Fruit fly (Drosophila melanogaster): Measurements from ENCODE around the gene CG10602.

- TF ChIP-seq CG8478 (optimal IDR thresholded peaks at IDR 0.05) (no peak), CTCF (optimal IDR thresholded peaks at IDR 0.05) (no peak)
Observed at dm6 chr2L:18822805-18823204, 36.2 kb downstream of the CG10602 start.
